Fruit fly (Drosophila melanogaster) whole organism, embryonic: ENCODE data around the gene Sfp33A2.

Experiments
- ATbp ChIP-seq: fragments of 200-800 bp; sonication (Bioruptor generic); optimal IDR thresholded peaks from 2 replicates; lab custom pipeline; 2017; ENCODE audit warnings: missing biosample characterization, mild to moderate bottlenecking, missing genetic modification characterization, missing genetic modification reagents
- Aef1 ChIP-seq: fragments of 200-800 bp; sonication (Bioruptor generic); IDR thresholded peaks from 3 replicates; pipeline ENCODE4 v1.3.6; 2022; ENCODE audit warnings: missing biosample characterization, missing genetic modification characterization
- Blimp-1 ChIP-seq: fragments of 200-800 bp; sonication (Bioruptor generic); optimal IDR thresholded peaks from 3 replicates; lab custom pipeline; 2018; ENCODE audit warnings: missing biosample characterization, missing genetic modification characterization, mild to moderate bottlenecking, moderate library complexity, missing genetic modification reagents
- CG10543 ChIP-seq: fragments of 200-800 bp; sonication (Bioruptor generic); optimal IDR thresholded peaks from 3 replicates; lab custom pipeline; 2017; ENCODE audit warnings: missing biosample characterization, mild to moderate bottlenecking, missing genetic modification characterization, moderate library complexity
- CG11247 ChIP-seq: fragments of 200-800 bp; sonication (Bioruptor generic); IDR thresholded peaks from 2 replicates; pipeline ENCODE4 v1.3.6; 2022; ENCODE audit warnings: missing biosample characterization, missing genetic modification characterization
- CG12219 ChIP-seq: fragments of 200-800 bp; sonication (Bioruptor generic); optimal IDR thresholded peaks from 3 replicates; lab custom pipeline; 2018; ENCODE audit warnings: missing biosample characterization, mild to moderate bottlenecking, missing genetic modification characterization
- CG13287 ChIP-seq: fragments of 200-800 bp; sonication (Bioruptor generic); IDR thresholded peaks from 2 replicates; pipeline ENCODE4 v1.3.6; 2022; ENCODE audit warnings: missing biosample characterization, missing genetic modification characterization; ENCODE audit not compliant: partially characterized antibody
- CG17385 ChIP-seq: fragments of 200-800 bp; sonication (Bioruptor generic); optimal IDR thresholded peaks from 3 replicates; lab custom pipeline; 2018; ENCODE audit warnings: missing biosample characterization, mild to moderate bottlenecking, missing genetic modification characterization
- CG17912 ChIP-seq: fragments of 200-800 bp; sonication (Bioruptor generic); optimal IDR thresholded peaks from 2 replicates; lab custom pipeline; 2018; ENCODE audit warnings: missing biosample characterization, mild to moderate bottlenecking, missing genetic modification characterization
- CG1792 ChIP-seq: fragments of 200-800 bp; sonication (Bioruptor generic); optimal IDR thresholded peaks from 2 replicates; lab custom pipeline; 2016; ENCODE audit warnings: missing biosample characterization, missing genetic modification characterization
- CG18476 ChIP-seq: fragments of 200-800 bp; sonication (Bioruptor generic); optimal IDR thresholded peaks from 2 replicates; lab custom pipeline; 2016; ENCODE audit warnings: missing biosample characterization, mild to moderate bottlenecking, missing genetic modification characterization
- CG18599 ChIP-seq: fragments of 200-800 bp; sonication (Bioruptor generic); optimal IDR thresholded peaks from 3 replicates; lab custom pipeline; 2017; ENCODE audit warnings: missing biosample characterization, missing genetic modification characterization, mild to moderate bottlenecking, moderate library complexity, missing genetic modification reagents
- CG18619 ChIP-seq: fragments of 200-800 bp; sonication (Bioruptor generic); optimal IDR thresholded peaks from 3 replicates; lab custom pipeline; 2017; ENCODE audit warnings: missing biosample characterization, mild to moderate bottlenecking, missing genetic modification characterization
- CG3847 ChIP-seq: fragments of 200-800 bp; sonication (Bioruptor generic); IDR thresholded peaks from 2 replicates; pipeline ENCODE4 v1.3.6; 2022; ENCODE audit warnings: missing biosample characterization, missing genetic modification characterization
- CG3995 ChIP-seq: fragments of 200-800 bp; sonication (Bioruptor generic); optimal IDR thresholded peaks from 3 replicates; lab custom pipeline; 2016; ENCODE audit warnings: missing biosample characterization, missing genetic modification characterization
- CG4424 ChIP-seq: fragments of 200-800 bp; sonication (Bioruptor generic); optimal IDR thresholded peaks from 3 replicates; lab custom pipeline; 2016; ENCODE audit warnings: missing biosample characterization, missing genetic modification characterization
- CG4707 ChIP-seq: fragments of 200-800 bp; sonication (Bioruptor generic); optimal IDR thresholded peaks from 2 replicates; lab custom pipeline; 2018; ENCODE audit warnings: missing biosample characterization, mild to moderate bottlenecking, missing genetic modification characterization, moderate library complexity
- CG6272 ChIP-seq: fragments of 200-800 bp; sonication (Bioruptor generic); IDR thresholded peaks from 2 replicates; pipeline ENCODE4 v1.3.6; 2022; ENCODE audit warnings: missing biosample characterization, missing genetic modification characterization
- CG7745 ChIP-seq: fragments of 200-800 bp; sonication (Bioruptor generic); optimal IDR thresholded peaks from 2 replicates; lab custom pipeline; 2018; ENCODE audit warnings: missing biosample characterization, mild to moderate bottlenecking, missing genetic modification characterization, moderate library complexity
- CG8089 ChIP-seq: fragments of 200-800 bp; sonication (Bioruptor generic); optimal IDR thresholded peaks from 3 replicates; lab custom pipeline; 2016; ENCODE audit warnings: missing biosample characterization, missing genetic modification characterization
- CkIIα-i1 ChIP-seq: fragments of 200-800 bp; sonication (Bioruptor generic); IDR thresholded peaks from 2 replicates; pipeline ENCODE4 v1.3.6; 2022; ENCODE audit warnings: missing biosample characterization, missing genetic modification characterization
- Dbx ChIP-seq: fragments of 200-800 bp; sonication (Bioruptor generic); IDR thresholded peaks from 3 replicates; pipeline ENCODE4 v1.3.6; 2022; ENCODE audit warnings: missing biosample characterization, missing genetic modification characterization
- Ets65A ChIP-seq: fragments of 200-800 bp; sonication (Bioruptor generic); peaks from one replicate; lab custom pipeline; 2016; ENCODE audit warnings: missing biosample characterization, missing genetic modification characterization
- H2.0 ChIP-seq: fragments of 200-800 bp; sonication (Bioruptor generic); IDR thresholded peaks from 2 replicates; pipeline ENCODE4 v1.3.6; 2022; ENCODE audit warnings: missing biosample characterization, missing genetic modification characterization
- HLH4C ChIP-seq: fragments of 200-800 bp; sonication (Bioruptor generic); IDR thresholded peaks from 3 replicates; pipeline ENCODE4 v1.3.6; 2022; ENCODE audit warnings: missing biosample characterization, missing genetic modification characterization; ENCODE audit not compliant: partially characterized antibody
- HLHmδ ChIP-seq: fragments of 200-800 bp; sonication (Bioruptor generic); optimal IDR thresholded peaks from 2 replicates; lab custom pipeline; 2018; ENCODE audit warnings: missing biosample characterization, mild to moderate bottlenecking, missing genetic modification characterization, moderate library complexity
- HmgD ChIP-seq: fragments of 200-800 bp; sonication (Bioruptor generic); optimal IDR thresholded peaks from 3 replicates; lab custom pipeline; 2016; ENCODE audit warnings: missing biosample characterization, missing genetic modification characterization
- Hr51 ChIP-seq, 2 experiments: fragments of 200-800 bp; sonication (Bioruptor generic); optimal IDR thresholded peaks; 2 replicates in 1 of 2; 3 replicates in 1 of 2; lab custom pipeline; 2016 to 2018; ENCODE audit warnings: missing biosample characterization in 2 of 2, missing genetic modification characterization in 2 of 2, mild to moderate bottlenecking in 1 of 2, moderate library complexity in 1 of 2
- Med ChIP-seq: fragments of 200-800 bp; sonication (Bioruptor generic); peaks from one replicate; lab custom pipeline; 2016; ENCODE audit warnings: missing biosample characterization, missing genetic modification characterization, mild to moderate bottlenecking, inconsistent platforms, moderate library complexity
- Opbp ChIP-seq: fragments of 200-800 bp; sonication (Bioruptor generic); IDR thresholded peaks from 3 replicates; pipeline ENCODE4 v1.3.6; 2022; ENCODE audit warnings: missing biosample characterization, missing genetic modification characterization; ENCODE audit not compliant: partially characterized antibody
- Ssrp ChIP-seq: fragments of 200-800 bp; sonication (Bioruptor generic); optimal IDR thresholded peaks from 2 replicates; lab custom pipeline; 2018; ENCODE audit warnings: missing biosample characterization, mild to moderate bottlenecking, missing genetic modification characterization, moderate library complexity
- YL-1 ChIP-seq: fragments of 200-800 bp; sonication (Bioruptor generic); optimal IDR thresholded peaks from 3 replicates; lab custom pipeline; 2017; ENCODE audit warnings: missing biosample characterization, mild to moderate bottlenecking, missing genetic modification characterization
- abd-A ChIP-seq: fragments of 200-800 bp; sonication (Bioruptor generic); optimal IDR thresholded peaks from 3 replicates; lab custom pipeline; 2019; ENCODE audit warnings: missing biosample characterization, mild to moderate bottlenecking, missing genetic modification characterization, moderate library complexity
- aop ChIP-seq: fragments of 200-800 bp; sonication (Bioruptor generic); IDR thresholded peaks from 2 replicates; pipeline ENCODE4 v1.3.6; 2022; ENCODE audit warnings: missing biosample characterization, missing genetic modification characterization
- btn ChIP-seq: fragments of 200-800 bp; sonication (Bioruptor generic); optimal IDR thresholded peaks from 2 replicates; lab custom pipeline; 2016; ENCODE audit warnings: missing biosample characterization, missing genetic modification characterization
- chif ChIP-seq, 2 experiments: fragments of 200-800 bp; sonication (Bioruptor generic); optimal IDR thresholded peaks; 3 replicates each; lab custom pipeline; 2016; ENCODE audit warnings: missing biosample characterization in 2 of 2, missing genetic modification characterization in 2 of 2
- chm ChIP-seq: fragments of 200-800 bp; sonication (Bioruptor generic); IDR thresholded peaks from 2 replicates; pipeline ENCODE4 v1.3.6; 2022; ENCODE audit warnings: missing biosample characterization, missing genetic modification characterization
- crc ChIP-seq: fragments of 200-800 bp; sonication (Bioruptor generic); optimal IDR thresholded peaks from 2 replicates; lab custom pipeline; 2016; ENCODE audit warnings: missing biosample characterization, missing genetic modification characterization
- crol ChIP-seq: fragments of 200-800 bp; sonication (Bioruptor generic); IDR thresholded peaks from 2 replicates; pipeline ENCODE4 v1.3.6; 2022; ENCODE audit warnings: missing biosample characterization, missing genetic modification characterization
- exex ChIP-seq: fragments of 200-800 bp; sonication (Bioruptor generic); optimal IDR thresholded peaks from 4 replicates; lab custom pipeline; 2018; ENCODE audit warnings: missing biosample characterization, mild to moderate bottlenecking, missing genetic modification characterization, moderate library complexity
- klu ChIP-seq: fragments of 200-800 bp; sonication (Bioruptor generic); IDR thresholded peaks from 2 replicates; pipeline ENCODE4 v1.3.6; 2022; ENCODE audit warnings: missing biosample characterization, missing genetic modification characterization
- kni ChIP-seq: fragments of 200-800 bp; sonication (Bioruptor generic); optimal IDR thresholded peaks from 3 replicates; lab custom pipeline; 2017; ENCODE audit warnings: mild to moderate bottlenecking, missing biosample characterization, missing genetic modification reagents, missing genetic modification characterization
- knrl ChIP-seq: fragments of 200-800 bp; sonication (Bioruptor generic); IDR thresholded peaks from 3 replicates; pipeline ENCODE4 v1.3.6; 2022; ENCODE audit warnings: missing biosample characterization, missing genetic modification characterization; ENCODE audit not compliant: partially characterized antibody
- lola ChIP-seq, 3 experiments: fragments of >200 bp in 2 of 3; fragments of 200-800 bp in 1 of 3; sonication (Bioruptor generic) in 1 of 3; optimal IDR thresholded peaks; 2 replicates each; lab custom pipeline; 2017 to 2019; ENCODE audit warnings: missing biosample characterization in 3 of 3, missing genetic modification characterization in 3 of 3, mild to moderate bottlenecking in 1 of 3, moderate library complexity in 1 of 3
- luna ChIP-seq: fragments of 200-800 bp; sonication (Bioruptor generic); optimal IDR thresholded peaks from 2 replicates; lab custom pipeline; 2016; ENCODE audit warnings: missing biosample characterization, missing genetic modification characterization
- sd ChIP-seq: fragments of 200-800 bp; sonication (Bioruptor generic); optimal IDR thresholded peaks from 3 replicates; lab custom pipeline; 2018; ENCODE audit warnings: missing biosample characterization, mild to moderate bottlenecking, missing genetic modification characterization, moderate library complexity
- slou ChIP-seq: fragments of 200-800 bp; sonication (Bioruptor generic); optimal IDR thresholded peaks from 3 replicates; lab custom pipeline; 2016; ENCODE audit warnings: missing biosample characterization, missing genetic modification characterization
- stc ChIP-seq: fragments of 200-800 bp; sonication (Bioruptor generic); IDR thresholded peaks from 2 replicates; pipeline ENCODE4 v1.3.6; 2022; ENCODE audit warnings: missing biosample characterization, missing genetic modification characterization
- usp ChIP-seq: fragments of >200 bp; optimal IDR thresholded peaks from 2 replicates; lab custom pipeline; 2017; ENCODE audit warnings: missing biosample characterization, missing genetic modification characterization

Gene Sfp33A2

dm6 chr2L:11816376-11816775 is 21.1 kb upstream of the Sfp33A2 start (continued):
- peak; percentile 96 for TF ChIP-seq CG12219
- TF ChIP-seq usp (GFP tag; lab: Kevin White, UChicago), result no peak
- peak; percentile 98 for TF ChIP-seq CG8089 (GFP tag; lab: Kevin White, UChicago)
- TF ChIP-seq CG11247 (GFP tag; lab: Robert Waterston, UW), result peak; percentile 90
- peak; percentile 95 to 96 for TF ChIP-seq chif (GFP tag; optimal IDR thresholded peaks at IDR 0.05; lab: Kevin White, UChicago)
- peak; percentile 99 for TF ChIP-seq Ets65A
- peak; percentile 84 for TF ChIP-seq CG18476 (GFP tag; lab: Kevin White, UChicago)
- TF ChIP-seq CG3847 (GFP tag; lab: Robert Waterston, UW), result peak; percentile 61
- peak; percentile 35 for TF ChIP-seq abd-A (tag; lab: Kevin White, UChicago)
- peak in 1 of 3 experiments; percentile 78 for TF ChIP-seq lola (GFP tag; optimal IDR thresholded peaks at IDR 0.05; lab: Kevin White, UChicago)
- TF ChIP-seq HLH4C (GFP tag; lab: Robert Waterston, UW), result 0 out of 3 replicates have a peak, but pooled peaks have one; percentile 21
- TF ChIP-seq HmgD (GFP tag; lab: Kevin White, UChicago), result peak; percentile 90
- TF ChIP-seq Opbp (GFP tag; lab: Robert Waterston, UW), result peak; percentile 66; the same call in 2 of the 3 replicates
- peak; percentile 30 for TF ChIP-seq exex
- TF ChIP-seq CG13287 (GFP tag; lab: Robert Waterston, UW), result no peak; the same call in 1 of the 2 replicates
- TF ChIP-seq chm (GFP tag; lab: Robert Waterston, UW), result peak; percentile 98
- TF ChIP-seq knrl (GFP tag; lab: Robert Waterston, UW), result 0 out of 3 replicates have a peak, but pooled peaks have one; percentile 7
- peak; percentile 84 for TF ChIP-seq Blimp-1
- TF ChIP-seq CG7745 (tag; lab: Kevin White, UChicago), result no peak
- peak; percentile 87 for TF ChIP-seq Dbx (GFP tag; lab: Robert Waterston, UW)
- TF ChIP-seq HLHmδ (GFP tag; lab: Kevin White, UChicago), result peak; percentile 100
- peak; percentile 78 for TF ChIP-seq CG6272
- TF ChIP-seq stc (GFP tag; lab: Robert Waterston, UW), result peak; percentile 88
- TF ChIP-seq crol (GFP tag; lab: Robert Waterston, UW), result peak; percentile 90
- peak; percentile 74 for TF ChIP-seq CkIIα-i1 (GFP tag; lab: Robert Waterston, UW)
- peak; percentile 80 for TF ChIP-seq luna
- TF ChIP-seq CG17912 (GFP tag; lab: Kevin White, UChicago), result peak; percentile 95
- TF ChIP-seq CG17385 (GFP tag; lab: Kevin White, UChicago), result peak; percentile 90
- peak; percentile 46 for TF ChIP-seq CG3995 (GFP tag; lab: Kevin White, UChicago)
- TF ChIP-seq CG4424 (GFP tag; lab: Kevin White, UChicago), result peak; percentile 98
- TF ChIP-seq kni (GFP tag; lab: Kevin White, UChicago), result peak; percentile 96
- TF ChIP-seq crc, result peak; percentile 80
- peak; percentile 98 for TF ChIP-seq ATbp
- peak; percentile 94 for TF ChIP-seq CG18599 (GFP tag; lab: Kevin White, UChicago)
- TF ChIP-seq CG18619 (GFP tag; lab: Kevin White, UChicago), result peak; percentile 96
- peak; percentile 100 for TF ChIP-seq Med (GFP tag; lab: Kevin White, UChicago)
- peak; percentile 74; the same call in 1 of the 2 replicates for TF ChIP-seq aop (GFP tag; lab: Robert Waterston, UW)
- peak; percentile 42; the same call in 1 of the 2 replicates for TF ChIP-seq klu
- TF ChIP-seq CG1792 (GFP tag; lab: Kevin White, UChicago), result peak; percentile 91
- peak; percentile 81 for TF ChIP-seq Ssrp
- TF ChIP-seq H2.0 (GFP tag; lab: Robert Waterston, UW), result peak; percentile 87
- peak; percentile 91 for TF ChIP-seq slou (GFP tag; lab: Kevin White, UChicago)
- no peak for TF ChIP-seq sd (tag; lab: Kevin White, UChicago)
- peak; percentile 55 to 84 for TF ChIP-seq Hr51 (GFP tag; optimal IDR thresholded peaks at IDR 0.05; lab: Kevin White, UChicago)
- TF ChIP-seq CG10543, result peak; percentile 93
- TF ChIP-seq YL-1 (GFP tag; lab: Kevin White, UChicago), result peak; percentile 98
- TF ChIP-seq btn, result peak; percentile 97
- peak; percentile 78 for TF ChIP-seq Aef1 (GFP tag; lab: Robert Waterston, UW)
- peak; percentile 96 for TF ChIP-seq CG4707 (GFP tag; lab: Kevin White, UChicago)
